Fruit fly (Drosophila melanogaster): Measurements from ENCODE around the gene Fad2.

DNA sequence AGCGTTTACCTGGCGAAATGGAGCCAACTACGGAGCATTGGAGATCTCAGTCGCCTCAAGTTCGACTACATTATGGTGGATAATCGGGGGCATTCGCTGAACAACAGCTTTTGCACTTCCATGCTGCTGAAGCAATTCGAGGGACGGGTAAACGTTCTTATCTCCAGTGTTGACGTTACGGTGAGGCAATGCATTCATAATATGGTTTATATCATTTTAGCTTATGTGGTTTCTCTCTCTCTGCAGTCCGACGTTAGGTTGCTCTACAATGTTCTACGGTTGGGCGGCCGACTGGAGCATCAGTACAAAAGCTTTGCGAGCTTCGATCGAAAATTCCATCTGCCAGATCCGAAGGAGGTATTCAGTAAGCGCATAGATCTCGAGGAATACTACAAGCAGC is 42.5 kb downstream of the Fad2 start:
- TF ChIP-seq ovo (GFP tag; optimal IDR thresholded peaks at IDR 0.05) (no peak), bab1 (GFP tag; optimal IDR thresholded peaks at IDR 0.05) (no peak), CG12768 (GFP tag; optimal IDR thresholded peaks at IDR 0.05) (no peak), CG7045 (GFP tag; optimal IDR thresholded peaks at IDR 0.05) (no peak)

All from whole organism, adult.